Fruit fly (Drosophila melanogaster) whole organism, prepupa: ENCODE results near the gene CG6696.

Experiments used
- Blimp-1 ChIP-seq: fragments of 200-800 bp; sonication (Bioruptor generic); optimal IDR thresholded peaks from 3 replicates; lab custom pipeline; 2017; ENCODE audit warnings: missing biosample characterization, missing genetic modification characterization, mild to moderate bottlenecking, moderate library complexity, missing genetic modification reagents
- CG11902 ChIP-seq: fragments of 200-800 bp; sonication (Bioruptor generic); optimal IDR thresholded peaks from 3 replicates; lab custom pipeline; 2016; ENCODE audit warnings: missing biosample characterization, missing genetic modification characterization
- CG15336 ChIP-seq: fragments of 200-800 bp; sonication (Bioruptor generic); IDR thresholded peaks from 2 replicates; pipeline ENCODE4 v1.3.6; 2022; ENCODE audit warnings: missing biosample characterization, missing genetic modification characterization
- CG3032 ChIP-seq: fragments of 200-800 bp; optimal IDR thresholded peaks from 2 replicates; lab custom pipeline; 2019; ENCODE audit warnings: missing biosample characterization, mild to moderate bottlenecking, missing genetic modification characterization, moderate library complexity
- CG31627 ChIP-seq: fragments of 200-800 bp; sonication (Bioruptor generic); optimal IDR thresholded peaks from 3 replicates; lab custom pipeline; 2016; ENCODE audit warnings: missing biosample characterization, missing genetic modification characterization
- CG32006 ChIP-seq: fragments of 200-800 bp; sonication (Bioruptor generic); optimal IDR thresholded peaks from 3 replicates; lab custom pipeline; 2017; ENCODE audit warnings: missing biosample characterization, mild to moderate bottlenecking, missing genetic modification characterization
- CG3919 ChIP-seq: fragments of 200-800 bp; sonication (Bioruptor generic); optimal IDR thresholded peaks from 3 replicates; lab custom pipeline; 2016; ENCODE audit warnings: missing biosample characterization, missing genetic modification characterization
- CG4318 ChIP-seq: fragments of 200-800 bp; sonication (Bioruptor generic); optimal IDR thresholded peaks from 3 replicates; lab custom pipeline; 2017; ENCODE audit warnings: missing biosample characterization, mild to moderate bottlenecking, missing genetic modification characterization
- CG6163 ChIP-seq: fragments of 200-800 bp; sonication (Bioruptor generic); IDR thresholded peaks from 3 replicates; pipeline ENCODE4 v1.3.6; 2022; ENCODE audit warnings: missing biosample characterization, missing genetic modification characterization
- CG6276 ChIP-seq: fragments of 200-800 bp; sonication (Bioruptor generic); optimal IDR thresholded peaks from 2 replicates; lab custom pipeline; 2017; ENCODE audit warnings: missing biosample characterization, mild to moderate bottlenecking, missing genetic modification characterization
- CG6792 ChIP-seq: fragments of 200-800 bp; sonication (Bioruptor generic); optimal IDR thresholded peaks from 3 replicates; lab custom pipeline; 2016; ENCODE audit warnings: missing biosample characterization, missing genetic modification characterization
- CG6808 ChIP-seq: fragments of 200-800 bp; sonication (Bioruptor generic); optimal IDR thresholded peaks from 3 replicates; lab custom pipeline; 2017; ENCODE audit warnings: missing biosample characterization, missing genetic modification characterization, mild to moderate bottlenecking, moderate library complexity, missing genetic modification reagents
- CG7368 ChIP-seq: fragments of 200-800 bp; sonication (Bioruptor generic); optimal IDR thresholded peaks from 3 replicates; lab custom pipeline; 2016; ENCODE audit warnings: missing biosample characterization, missing genetic modification characterization
- CG8119 ChIP-seq: fragments of 200-800 bp; sonication (Bioruptor generic); IDR thresholded peaks from 3 replicates; pipeline ENCODE4 v1.3.6; 2022; ENCODE audit warnings: missing biosample characterization, missing genetic modification characterization
- CG8319 ChIP-seq: fragments of 200-800 bp; sonication (Bioruptor generic); optimal IDR thresholded peaks from 3 replicates; lab custom pipeline; 2016; ENCODE audit warnings: missing biosample characterization, missing genetic modification characterization
- CG8632 ChIP-seq: fragments of 200-800 bp; sonication (Bioruptor generic); optimal IDR thresholded peaks from 3 replicates; lab custom pipeline; 2016; ENCODE audit warnings: missing biosample characterization, missing genetic modification characterization
- Eip75B ChIP-seq: fragments of 200-800 bp; sonication (Bioruptor generic); optimal IDR thresholded peaks from 3 replicates; lab custom pipeline; 2016; ENCODE audit warnings: missing biosample characterization, missing genetic modification characterization
- Eip78C ChIP-seq: fragments of 200-800 bp; sonication (Bioruptor generic); peaks from one replicate; lab custom pipeline; 2016; ENCODE audit warnings: missing biosample characterization, missing genetic modification characterization
- Eip93F ChIP-seq: fragments of 200-800 bp; sonication (Bioruptor generic); optimal IDR thresholded peaks from 2 replicates; lab custom pipeline; 2016; ENCODE audit warnings: missing biosample characterization, mild to moderate bottlenecking, missing genetic modification characterization
- Hr38 ChIP-seq: sonication (Bioruptor generic); optimal IDR thresholded peaks from 2 replicates; lab custom pipeline; 2016; ENCODE audit warnings: missing biosample characterization, missing genetic modification characterization
- Hr39 ChIP-seq: fragments of 200-800 bp; sonication (Bioruptor generic); optimal IDR thresholded peaks from 2 replicates; lab custom pipeline; 2016; ENCODE audit warnings: missing biosample characterization, missing genetic modification characterization
- Lpt ChIP-seq: fragments of 200-800 bp; sonication (Bioruptor generic); optimal IDR thresholded peaks from 3 replicates; lab custom pipeline; 2016; ENCODE audit warnings: missing biosample characterization, missing genetic modification characterization
- Sox102F ChIP-seq: fragments of 200-800 bp; sonication (Bioruptor generic); optimal IDR thresholded peaks from 2 replicates; lab custom pipeline; 2016; ENCODE audit warnings: missing biosample characterization, mild to moderate bottlenecking, missing genetic modification characterization
- Sox14 ChIP-seq: fragments of 200-800 bp; sonication (Bioruptor generic); optimal IDR thresholded peaks from 3 replicates; lab custom pipeline; 2016; ENCODE audit warnings: missing biosample characterization, missing genetic modification characterization
- Sox15 ChIP-seq: fragments of 200-800 bp; sonication (Bioruptor generic); optimal IDR thresholded peaks from 3 replicates; lab custom pipeline; 2016; ENCODE audit warnings: missing biosample characterization, missing genetic modification characterization
- acj6 ChIP-seq: fragments of 200-800 bp; sonication (Bioruptor generic); optimal IDR thresholded peaks from 3 replicates; lab custom pipeline; 2016; ENCODE audit warnings: missing biosample characterization, missing genetic modification characterization
- dac ChIP-seq: fragments of 200-800 bp; sonication (Bioruptor generic); optimal IDR thresholded peaks from 2 replicates; lab custom pipeline; 2017; ENCODE audit warnings: missing biosample characterization, mild to moderate bottlenecking, missing genetic modification characterization
- dsx ChIP-seq: fragments of 200-800 bp; optimal IDR thresholded peaks from 3 replicates; lab custom pipeline; 2019; ENCODE audit warnings: missing biosample characterization, mild to moderate bottlenecking, missing genetic modification characterization, moderate library complexity; ENCODE audit not compliant: poor library complexity, severe bottlenecking
- eg ChIP-seq: fragments of 200-800 bp; sonication (Bioruptor generic); IDR thresholded peaks from 3 replicates; pipeline ENCODE4 v1.3.6; 2022; ENCODE audit warnings: missing biosample characterization, missing genetic modification characterization
- esn ChIP-seq: fragments of 200-800 bp; sonication (Bioruptor generic); optimal IDR thresholded peaks from 2 replicates; lab custom pipeline; 2016; ENCODE audit warnings: missing biosample characterization, mild to moderate bottlenecking, missing genetic modification characterization, moderate library complexity
- fd59A ChIP-seq: fragments of 200-800 bp; sonication (Bioruptor generic); optimal IDR thresholded peaks from 2 replicates; lab custom pipeline; 2017; ENCODE audit warnings: missing biosample characterization, mild to moderate bottlenecking, missing genetic modification characterization, missing genetic modification reagents
- fkh ChIP-seq: fragments of 200-800 bp; sonication (Bioruptor generic); optimal IDR thresholded peaks from 3 replicates; lab custom pipeline; 2017; ENCODE audit warnings: missing biosample characterization, mild to moderate bottlenecking, missing genetic modification characterization, moderate library complexity
- lz ChIP-seq: fragments of 200-800 bp; sonication (Bioruptor generic); optimal IDR thresholded peaks from 3 replicates; lab custom pipeline; 2016; ENCODE audit warnings: missing biosample characterization, missing genetic modification characterization
- net ChIP-seq: fragments of 200-800 bp; sonication (Bioruptor generic); optimal IDR thresholded peaks from 3 replicates; lab custom pipeline; 2016; ENCODE audit warnings: missing biosample characterization, missing genetic modification characterization
- pdm3 ChIP-seq: fragments of 200-800 bp; sonication (Bioruptor generic); optimal IDR thresholded peaks from 3 replicates; lab custom pipeline; 2016; ENCODE audit warnings: missing biosample characterization, missing genetic modification characterization
- spab ChIP-seq: fragments of 200-800 bp; sonication (Bioruptor generic); optimal IDR thresholded peaks from 2 replicates; lab custom pipeline; 2017; ENCODE audit warnings: missing biosample characterization, mild to moderate bottlenecking, missing genetic modification characterization, missing genetic modification reagents
- ss ChIP-seq, 2 experiments: fragments of 200-800 bp; sonication (Bioruptor generic); optimal IDR thresholded peaks; 2 replicates in 1 of 2; 3 replicates in 1 of 2; lab custom pipeline; 2017 to 2018; ENCODE audit warnings: mild to moderate bottlenecking in 2 of 2, missing biosample characterization in 2 of 2, missing genetic modification characterization in 2 of 2, moderate library complexity in 1 of 2
- svp ChIP-seq: fragments of 200-800 bp; sonication (Bioruptor generic); peaks from one replicate; lab custom pipeline; 2016; ENCODE audit warnings: missing biosample characterization, missing genetic modification characterization
- vri ChIP-seq: fragments of 200-800 bp; sonication (Bioruptor generic); optimal IDR thresholded peaks from 3 replicates; lab custom pipeline; 2016; ENCODE audit warnings: missing biosample characterization, mild to moderate bottlenecking, missing genetic modification characterization

Gene CG6696

DNA sequence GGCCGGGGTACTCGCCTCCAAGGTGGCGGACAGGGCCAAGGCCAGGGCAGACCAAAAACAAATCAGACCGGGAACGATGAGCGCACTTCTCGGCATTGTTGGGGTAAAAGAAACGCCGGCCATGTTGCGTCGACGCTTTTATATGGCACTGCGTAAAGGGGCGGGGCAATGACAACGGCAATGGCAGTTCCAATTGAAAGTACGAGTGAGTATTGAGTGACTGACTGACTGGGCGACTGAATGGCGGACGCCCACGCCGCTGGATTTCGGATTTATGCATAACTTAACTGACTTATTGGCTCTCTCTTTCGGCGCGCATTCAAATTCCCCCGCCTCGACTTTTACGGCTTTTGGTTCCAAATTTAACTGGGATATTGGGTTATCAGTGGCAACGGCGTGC lies at the start of gene CG6696:
CG6696 (minus strand) TSS at position 101 of the 400 bp plus-strand sequence.
- TF ChIP-seq CG32006 (no peak), pdm3 (GFP tag; lab: Kevin White, UChicago) (no peak), CG31627 (GFP tag; lab: Kevin White, UChicago) (no peak), Eip93F (GFP tag; lab: Kevin White, UChicago) (no peak), acj6 (no peak), Eip78C (GFP tag; lab: Kevin White, UChicago) (no peak), spab (GFP tag; lab: Kevin White, UChicago) (no peak), fkh (GFP tag; lab: Kevin White, UChicago) (no peak), dac (no peak), dsx (GFP tag; lab: Kevin White, UChicago) (no peak), CG8119 (no peak), Sox15 (GFP tag; lab: Kevin White, UChicago) (no peak), Blimp-1 (no peak), CG3032 (no peak), Eip75B (GFP tag; lab: Kevin White, UChicago) (no peak), CG6276 (no peak), fd59A (no peak), ss (GFP tag; optimal IDR thresholded peaks at IDR 0.05; lab: Kevin White, UChicago) (no peak), CG15336 (no peak), Hr38 (GFP tag; lab: Kevin White, UChicago) (no peak)

DNA sequence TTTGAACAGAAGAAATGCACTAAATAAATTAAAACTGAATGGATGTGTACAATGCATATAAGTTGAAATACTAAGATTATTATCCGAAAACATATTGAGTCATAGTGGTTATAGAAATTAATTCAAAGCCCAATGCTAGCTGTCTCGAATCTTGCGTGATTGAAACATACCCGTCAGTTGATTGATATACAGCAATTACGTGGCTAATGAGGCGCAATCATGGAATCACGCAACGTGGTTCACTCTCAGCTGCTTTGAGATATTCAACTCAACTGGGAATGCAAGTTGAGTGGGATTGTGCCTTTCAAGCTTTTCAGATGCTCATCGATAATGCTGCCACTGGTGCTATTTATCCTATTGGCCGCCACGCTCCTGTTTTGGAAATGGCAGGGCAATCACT lies 47.6 kb upstream of the CG6696 start, which contains the start of gene Cyp308a1:
Cyp308a1 (plus strand) TSS at position 301 of the 400 bp plus-strand sequence.
- TF ChIP-seq CG6163 (GFP tag; lab: Robert Waterston, UW) (no peak), net (GFP tag; lab: Kevin White, UChicago) (no peak), lz (GFP tag; lab: Kevin White, UChicago) (no peak), CG8632 (GFP tag; lab: Kevin White, UChicago) (no peak), CG7368 (GFP tag; lab: Kevin White, UChicago) (no peak), CG6792 (GFP tag; lab: Kevin White, UChicago) (no peak), CG4318 (GFP tag; lab: Kevin White, UChicago) (no peak), CG6808 (no peak), esn (no peak), vri (GFP tag; lab: Kevin White, UChicago) (no peak), CG31627 (GFP tag; lab: Kevin White, UChicago) (no peak)
- TF ChIP-seq, all 60 proteins: peak for 0

DNA sequence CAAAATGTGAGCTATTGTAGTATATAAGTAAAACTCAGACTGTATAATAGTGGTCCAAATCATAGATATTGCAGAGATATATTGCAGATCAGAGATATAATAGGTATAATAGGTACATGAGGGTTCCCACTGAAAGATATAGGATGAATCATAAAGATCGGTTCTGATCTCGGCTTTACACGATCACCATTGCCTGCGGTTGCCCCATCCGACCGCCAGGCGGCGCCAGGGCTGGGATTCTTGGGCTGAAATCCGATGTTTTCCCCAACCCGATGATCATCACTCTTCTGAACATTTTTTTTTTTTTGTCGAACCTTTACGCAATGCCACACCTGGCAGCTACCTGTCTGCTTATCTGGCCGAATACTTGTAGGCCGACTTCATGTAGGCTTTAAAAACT lies 41.9 kb upstream of the CG6696 start:
- TF ChIP-seq Sox15 (GFP tag; lab: Kevin White, UChicago) (no peak), Eip78C (GFP tag; lab: Kevin White, UChicago) (no peak), fkh (GFP tag; lab: Kevin White, UChicago) (no peak), CG11902 (GFP tag; lab: Kevin White, UChicago) (no peak), eg (GFP tag; lab: Robert Waterston, UW) (no peak), CG6163 (GFP tag; lab: Robert Waterston, UW) (0 out of 3 replicates have a peak, but pooled peaks have one; percentile 8), Hr39 (no peak), Sox14 (GFP tag; lab: Kevin White, UChicago) (no peak), svp (GFP tag; lab: Kevin White, UChicago) (peak; percentile 53), CG3919 (no peak)

DNA sequence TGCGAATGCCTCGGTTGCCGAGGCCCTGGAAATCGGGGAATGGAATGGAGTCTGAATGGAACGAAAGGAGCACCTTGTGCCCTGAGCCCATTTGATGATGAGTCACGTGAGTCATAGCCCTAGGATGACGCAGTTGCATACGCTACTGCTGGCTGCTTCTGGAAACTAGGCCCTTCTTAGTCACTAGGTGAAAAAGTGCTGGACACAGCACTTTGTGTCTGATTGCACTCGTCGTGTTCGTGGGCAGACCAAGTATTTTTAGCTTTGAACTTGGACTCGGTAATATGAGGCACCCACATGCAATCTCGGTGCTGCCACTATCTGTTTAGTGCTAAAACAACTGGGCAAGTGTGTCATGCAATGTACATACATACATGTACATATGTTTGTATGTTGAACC lies 40.3 kb upstream of the CG6696 start:
- no peak for TF ChIP-seq Lpt
- peak; percentile 32 for TF ChIP-seq Eip78C (GFP tag; lab: Kevin White, UChicago)
- no peak for TF ChIP-seq spab (GFP tag; lab: Kevin White, UChicago)
- TF ChIP-seq Sox102F (GFP tag; lab: Kevin White, UChicago): no peak
- TF ChIP-seq CG8319 (GFP tag; lab: Kevin White, UChicago): no peak
